Fruit fly (Drosophila melanogaster) whole organism, embryonic: ENCODE data around the gene Orp8.

ENCODE experiments used
- Aef1 ChIP-seq: fragments of 200-800 bp; sonication (Bioruptor generic); IDR thresholded peaks from 3 replicates; pipeline ENCODE4 v1.3.6; 2022; ENCODE audit warnings: missing biosample characterization, missing genetic modification characterization
- CG10565 ChIP-seq: fragments of 200-800 bp; sonication (Bioruptor generic); optimal IDR thresholded peaks from 3 replicates; lab custom pipeline; 2016; ENCODE audit warnings: missing biosample characterization, mild to moderate bottlenecking, missing genetic modification characterization
- CG11085 ChIP-seq: fragments of 200-800 bp; sonication (Bioruptor generic); IDR thresholded peaks from 2 replicates; pipeline ENCODE4 v1.3.6; 2022; ENCODE audit warnings: missing biosample characterization, missing genetic modification characterization
- CG11398 ChIP-seq: fragments of 200-800 bp; sonication (Bioruptor generic); optimal IDR thresholded peaks from 2 replicates; lab custom pipeline; 2016; ENCODE audit warnings: missing biosample characterization, missing genetic modification characterization
- CG11696 ChIP-seq: fragments of 200-800 bp; sonication (Bioruptor generic); IDR thresholded peaks from 2 replicates; pipeline ENCODE4 v1.3.6; 2022; ENCODE audit warnings: missing biosample characterization, missing genetic modification characterization
- CG12071 ChIP-seq: fragments of 200-800 bp; sonication (Bioruptor generic); optimal IDR thresholded peaks from 3 replicates; lab custom pipeline; 2018; ENCODE audit warnings: missing biosample characterization, mild to moderate bottlenecking, missing genetic modification characterization
- CG13287 ChIP-seq: fragments of 200-800 bp; sonication (Bioruptor generic); IDR thresholded peaks from 2 replicates; pipeline ENCODE4 v1.3.6; 2022; ENCODE audit warnings: missing biosample characterization, missing genetic modification characterization; ENCODE audit not compliant: partially characterized antibody
- CG14014 ChIP-seq: fragments of 200-800 bp; sonication (Bioruptor generic); IDR thresholded peaks from 2 replicates; pipeline ENCODE4 v1.3.6; 2022; ENCODE audit warnings: missing biosample characterization, missing genetic modification characterization
- CG14710 ChIP-seq: fragments of 200-800 bp; sonication (Bioruptor generic); optimal IDR thresholded peaks from 3 replicates; lab custom pipeline; 2019; ENCODE audit warnings: missing biosample characterization, mild to moderate bottlenecking, missing genetic modification characterization, moderate library complexity
- CG17568 ChIP-seq: fragments of 200-800 bp; sonication (Bioruptor generic); optimal IDR thresholded peaks from 2 replicates; lab custom pipeline; 2018; ENCODE audit warnings: missing biosample characterization, mild to moderate bottlenecking, missing genetic modification characterization, moderate library complexity
- CG17802 ChIP-seq: fragments of 200-800 bp; sonication (Bioruptor generic); optimal IDR thresholded peaks from 2 replicates; lab custom pipeline; 2018; ENCODE audit warnings: missing biosample characterization, mild to moderate bottlenecking, missing genetic modification characterization, moderate library complexity
- CG17829 ChIP-seq: fragments of 200-800 bp; optimal IDR thresholded peaks from 2 replicates; lab custom pipeline; 2019; ENCODE audit warnings: missing biosample characterization, mild to moderate bottlenecking, missing genetic modification characterization, moderate library complexity
- CG33213 ChIP-seq: fragments of 200-800 bp; sonication (Bioruptor generic); optimal IDR thresholded peaks from 3 replicates; lab custom pipeline; 2016; ENCODE audit warnings: missing biosample characterization, missing genetic modification characterization
- CG3995 ChIP-seq: fragments of 200-800 bp; sonication (Bioruptor generic); optimal IDR thresholded peaks from 3 replicates; lab custom pipeline; 2016; ENCODE audit warnings: missing biosample characterization, missing genetic modification characterization
- CG6654 ChIP-seq: fragments of 200-800 bp; sonication (Bioruptor generic); optimal IDR thresholded peaks from 2 replicates; lab custom pipeline; 2017; ENCODE audit warnings: missing biosample characterization, mild to moderate bottlenecking, missing genetic modification characterization
- CG6683 ChIP-seq: fragments of 200-800 bp; sonication (Bioruptor generic); optimal IDR thresholded peaks from 2 replicates; lab custom pipeline; 2017; ENCODE audit warnings: missing biosample characterization, mild to moderate bottlenecking, missing genetic modification characterization, missing genetic modification reagents
- CG6791 ChIP-seq: fragments of 200-800 bp; sonication (Bioruptor generic); IDR thresholded peaks from 3 replicates; pipeline ENCODE4 v1.3.6; 2022; ENCODE audit warnings: missing biosample characterization, missing genetic modification characterization; ENCODE audit not compliant: partially characterized antibody
- CG7786 ChIP-seq: fragments of 200-800 bp; sonication (Bioruptor generic); optimal IDR thresholded peaks from 2 replicates; lab custom pipeline; 2016; ENCODE audit warnings: missing biosample characterization, missing genetic modification characterization
- CG7963 ChIP-seq: fragments of 200-800 bp; sonication (Bioruptor generic); IDR thresholded peaks from 3 replicates; pipeline ENCODE4 v1.3.6; 2022; ENCODE audit warnings: missing biosample characterization, missing genetic modification characterization; ENCODE audit not compliant: partially characterized antibody
- Dek ChIP-seq: fragments of 200-800 bp; sonication (Bioruptor generic); optimal IDR thresholded peaks from 3 replicates; lab custom pipeline; 2019; ENCODE audit warnings: missing biosample characterization, mild to moderate bottlenecking, missing genetic modification characterization, moderate library complexity
- Dp ChIP-seq: fragments of 200-800 bp; sonication (Bioruptor generic); optimal IDR thresholded peaks from 2 replicates; lab custom pipeline; 2018; ENCODE audit warnings: missing biosample characterization, mild to moderate bottlenecking, missing genetic modification characterization, moderate library complexity
- Hr3 ChIP-seq: fragments of 200-800 bp; sonication (Bioruptor generic); optimal IDR thresholded peaks from 3 replicates; lab custom pipeline; 2016; ENCODE audit warnings: missing biosample characterization, missing genetic modification characterization
- Hr39 ChIP-seq: fragments of >200 bp; optimal IDR thresholded peaks from 2 replicates; lab custom pipeline; 2017
- Hsf ChIP-seq: fragments of 200-800 bp; sonication (Bioruptor generic); optimal IDR thresholded peaks from 3 replicates; lab custom pipeline; 2016; ENCODE audit warnings: missing biosample characterization, missing genetic modification characterization
- MBD-R2 ChIP-seq: fragments of 200-800 bp; sonication (Bioruptor generic); IDR thresholded peaks from 2 replicates; pipeline ENCODE4 v1.3.6; 2022; ENCODE audit warnings: missing biosample characterization, missing genetic modification characterization
- PHDP ChIP-seq: fragments of 200-800 bp; sonication (Bioruptor generic); optimal IDR thresholded peaks from 3 replicates; lab custom pipeline; 2018; ENCODE audit warnings: missing biosample characterization, mild to moderate bottlenecking, missing genetic modification characterization, moderate library complexity
- Poxn ChIP-seq: fragments of 200-800 bp; sonication (Bioruptor generic); IDR thresholded peaks from 2 replicates; pipeline ENCODE4 v1.3.6; 2022; ENCODE audit warnings: missing biosample characterization, missing genetic modification characterization
- Rx ChIP-seq: fragments of 200-800 bp; sonication (Bioruptor generic); IDR thresholded peaks from 2 replicates; pipeline ENCODE4 v1.3.6; 2022; ENCODE audit warnings: missing biosample characterization, missing genetic modification characterization
- Scr ChIP-seq: fragments of 200-800 bp; sonication (Bioruptor generic); IDR thresholded peaks from 2 replicates; pipeline ENCODE4 v1.3.6; 2022; ENCODE audit warnings: missing biosample characterization, missing genetic modification characterization; ENCODE audit not compliant: partially characterized antibody
- Six4 ChIP-seq: fragments of 200-800 bp; sonication (Bioruptor generic); optimal IDR thresholded peaks from 2 replicates; lab custom pipeline; 2016; ENCODE audit warnings: missing biosample characterization, missing genetic modification characterization
- abd-A ChIP-seq: fragments of 200-800 bp; sonication (Bioruptor generic); optimal IDR thresholded peaks from 3 replicates; lab custom pipeline; 2019; ENCODE audit warnings: missing biosample characterization, mild to moderate bottlenecking, missing genetic modification characterization, moderate library complexity
- amos ChIP-seq: fragments of 200-800 bp; sonication (Bioruptor generic); IDR thresholded peaks from 2 replicates; pipeline ENCODE4 v1.3.6; 2022; ENCODE audit warnings: missing biosample characterization, missing genetic modification characterization; ENCODE audit not compliant: partially characterized antibody
- az2 ChIP-seq: fragments of 200-800 bp; sonication (Bioruptor generic); optimal IDR thresholded peaks from 3 replicates; lab custom pipeline; 2016; ENCODE audit warnings: missing biosample characterization, missing genetic modification characterization
- caup ChIP-seq: fragments of 200-800 bp; sonication (Bioruptor generic); optimal IDR thresholded peaks from 3 replicates; lab custom pipeline; 2017; ENCODE audit warnings: missing biosample characterization, mild to moderate bottlenecking, missing genetic modification characterization, moderate library complexity; ENCODE audit not compliant: severe bottlenecking
- crc ChIP-seq: fragments of 200-800 bp; sonication (Bioruptor generic); optimal IDR thresholded peaks from 2 replicates; lab custom pipeline; 2016; ENCODE audit warnings: missing biosample characterization, missing genetic modification characterization
- dmrt99B ChIP-seq: fragments of 200-800 bp; sonication (Bioruptor generic); optimal IDR thresholded peaks from 2 replicates; lab custom pipeline; 2018; ENCODE audit warnings: missing biosample characterization, mild to moderate bottlenecking, missing genetic modification characterization, moderate library complexity
- gem ChIP-seq: fragments of 200-800 bp; sonication (Bioruptor generic); optimal IDR thresholded peaks from 2 replicates; lab custom pipeline; 2019; ENCODE audit warnings: missing biosample characterization, mild to moderate bottlenecking, missing genetic modification characterization, moderate library complexity
- grau ChIP-seq: fragments of 200-800 bp; optimal IDR thresholded peaks from 3 replicates; lab custom pipeline; 2019; ENCODE audit warnings: missing biosample characterization, mild to moderate bottlenecking, missing genetic modification characterization, moderate library complexity
- hb ChIP-seq: fragments of 200-800 bp; sonication (Bioruptor generic); IDR thresholded peaks from 3 replicates; pipeline ENCODE4 v1.3.6; 2022; ENCODE audit warnings: missing biosample characterization, missing genetic modification characterization; ENCODE audit not compliant: partially characterized antibody
- hth ChIP-seq: fragments of >200 bp; optimal IDR thresholded peaks from 2 replicates; lab custom pipeline; 2017; ENCODE audit warnings: inconsistent platforms
- odd ChIP-seq: fragments of 200-800 bp; sonication (Bioruptor generic); optimal IDR thresholded peaks from 2 replicates; lab custom pipeline; 2017; ENCODE audit warnings: missing biosample characterization, mild to moderate bottlenecking, missing genetic modification characterization
- phol ChIP-seq: fragments of 200-800 bp; sonication (Bioruptor generic); optimal IDR thresholded peaks from 3 replicates; lab custom pipeline; 2018; ENCODE audit warnings: missing biosample characterization, mild to moderate bottlenecking, missing genetic modification characterization, moderate library complexity
- sens ChIP-seq: fragments of 200-800 bp; sonication (Bioruptor generic); peaks from one replicate; lab custom pipeline; 2016; ENCODE audit warnings: missing biosample characterization, missing genetic modification characterization
- sisA ChIP-seq: fragments of 200-800 bp; sonication (Bioruptor generic); IDR thresholded peaks from 2 replicates; pipeline ENCODE4 v1.3.6; 2022; ENCODE audit warnings: missing biosample characterization, missing genetic modification characterization
- slou ChIP-seq: fragments of 200-800 bp; sonication (Bioruptor generic); optimal IDR thresholded peaks from 3 replicates; lab custom pipeline; 2016; ENCODE audit warnings: missing biosample characterization, missing genetic modification characterization
- so ChIP-seq: fragments of 200-800 bp; sonication (Bioruptor generic); IDR thresholded peaks from 3 replicates; pipeline ENCODE4 v1.3.6; 2022; ENCODE audit warnings: missing biosample characterization, missing genetic modification characterization
- sob ChIP-seq: fragments of 200-800 bp; sonication (Bioruptor generic); IDR thresholded peaks from 2 replicates; pipeline ENCODE4 v1.3.6; 2022; ENCODE audit warnings: missing biosample characterization, missing genetic modification characterization
- tup ChIP-seq: fragments of 200-800 bp; sonication (Bioruptor generic); optimal IDR thresholded peaks from 2 replicates; lab custom pipeline; 2016; ENCODE audit warnings: missing biosample characterization, mild to moderate bottlenecking, missing genetic modification characterization, moderate library complexity
- yki ChIP-seq: fragments of >200 bp; optimal IDR thresholded peaks from 3 replicates; lab custom pipeline; 2018
- zfh1 ChIP-seq: fragments of 200-800 bp; sonication (Bioruptor generic); IDR thresholded peaks from 3 replicates; pipeline ENCODE4 v1.3.6; 2022; ENCODE audit warnings: missing biosample characterization, missing genetic modification characterization

Orp8 gene

DNA sequence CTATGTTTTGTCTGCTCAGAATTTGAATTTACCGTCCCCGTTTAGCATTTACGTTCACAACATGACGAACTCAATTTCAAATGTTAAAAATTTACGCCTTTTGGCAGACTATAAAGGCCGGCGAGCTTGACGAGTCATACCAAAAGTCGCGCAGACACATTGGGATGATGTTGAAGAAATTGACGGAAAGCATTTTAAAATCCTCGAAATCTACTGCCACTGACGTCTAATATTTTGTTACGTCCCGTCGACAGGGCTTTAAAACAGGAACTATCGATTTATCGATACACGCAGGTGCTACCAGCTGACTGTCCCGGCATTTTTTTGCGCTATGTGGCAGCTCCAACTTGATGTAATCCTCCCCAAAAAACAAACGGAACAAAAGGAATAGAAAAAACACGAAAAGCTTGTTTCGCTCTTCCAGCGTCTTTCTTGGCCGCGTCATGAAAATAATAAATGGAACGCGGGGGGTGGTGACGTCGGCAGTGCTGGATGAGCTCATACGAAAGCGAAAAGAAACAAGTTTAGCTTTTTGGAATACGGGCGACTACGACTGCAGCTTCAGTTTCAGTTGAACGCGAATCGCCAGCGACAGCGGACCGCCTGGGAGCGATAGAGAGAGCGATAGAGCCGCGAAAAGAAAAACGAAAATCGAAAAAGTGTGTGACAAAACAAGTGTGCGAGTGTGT is at the start of gene Orp8 (continued):
- TF ChIP-seq CG17829 = no peak
- TF ChIP-seq abd-A (tag; lab: Kevin White, UChicago) = no peak
- peak; percentile 54 for TF ChIP-seq PHDP
- no peak for TF ChIP-seq phol (tag; lab: Kevin White, UChicago)
- TF ChIP-seq Hr3 (GFP tag; lab: Kevin White, UChicago) = no peak
- TF ChIP-seq CG13287 (GFP tag; lab: Robert Waterston, UW) = peak; percentile 56
- no peak for TF ChIP-seq CG6683
- TF ChIP-seq hb = no peak; the same call in 2 of the 3 replicates
- TF ChIP-seq zfh1 (GFP tag; lab: Robert Waterston, UW) = 0 out of 3 replicates have a peak, but pooled peaks have one; percentile 10
- TF ChIP-seq sisA (GFP tag; lab: Robert Waterston, UW) = no peak
- no peak; the same call in 1 of the 2 replicates for TF ChIP-seq CG14014 (GFP tag; lab: Robert Waterston, UW)
- TF ChIP-seq Rx = no peak
- TF ChIP-seq Poxn (GFP tag; lab: Robert Waterston, UW) = no peak
- no peak for TF ChIP-seq CG11696 (GFP tag; lab: Robert Waterston, UW)
- TF ChIP-seq so (GFP tag; lab: Robert Waterston, UW) = peak; percentile 59; the same call in 2 of the 3 replicates
- peak; percentile 57 for TF ChIP-seq Scr
- no peak for TF ChIP-seq Hr39 (lab: Kevin White, UChicago)
- peak; percentile 30; the same call in 1 of the 2 replicates for TF ChIP-seq sob (GFP tag; lab: Robert Waterston, UW)
- peak; percentile 13 for TF ChIP-seq CG11398 (GFP tag; lab: Kevin White, UChicago)
- no peak for TF ChIP-seq Dek (tag; lab: Kevin White, UChicago)
- peak; percentile 9 for TF ChIP-seq crc
- TF ChIP-seq Aef1 (GFP tag; lab: Robert Waterston, UW) = no peak
- TF ChIP-seq yki = no peak
- TF ChIP-seq CG3995 (GFP tag; lab: Kevin White, UChicago) = no peak
- no peak for TF ChIP-seq slou (GFP tag; lab: Kevin White, UChicago)
- TF ChIP-seq hth (lab: Kevin White, UChicago) = no peak
- TF ChIP-seq CG7963 (GFP tag; lab: Robert Waterston, UW) = 0 out of 3 replicates have a peak, but pooled peaks have one; percentile 30
- TF ChIP-seq CG17802 (tag; lab: Kevin White, UChicago) = no peak
- TF ChIP-seq az2 = no peak
- peak; percentile 70 for TF ChIP-seq sens (GFP tag; lab: Kevin White, UChicago)
- no peak for TF ChIP-seq dmrt99B (tag; lab: Kevin White, UChicago)
- TF ChIP-seq gem (tag; lab: Kevin White, UChicago) = no peak
- TF ChIP-seq CG6654 (GFP tag; lab: Kevin White, UChicago) = no peak
- peak; percentile 65 for TF ChIP-seq caup (GFP tag; lab: Kevin White, UChicago)
- TF ChIP-seq MBD-R2 = 0 out of 2 replicates have a peak, but pooled peaks have one; percentile 22
- no peak for TF ChIP-seq odd
- no peak for TF ChIP-seq Six4
- no peak for TF ChIP-seq CG17568
- no peak for TF ChIP-seq CG12071 (GFP tag; lab: Kevin White, UChicago)
- no peak for TF ChIP-seq Hsf (GFP tag; lab: Kevin White, UChicago)
- peak; percentile 46; the same call in 1 of the 3 replicates for TF ChIP-seq CG6791 (GFP tag; lab: Robert Waterston, UW)
- TF ChIP-seq CG11085 (GFP tag; lab: Robert Waterston, UW) = no peak
- TF ChIP-seq tup (GFP tag; lab: Kevin White, UChicago) = no peak
- no peak for TF ChIP-seq CG7786 (GFP tag; lab: Kevin White, UChicago)
- TF ChIP-seq CG10565 (GFP tag; lab: Kevin White, UChicago) = no peak
- TF ChIP-seq CG14710 (tag; lab: Kevin White, UChicago) = peak; percentile 11
- peak; percentile 12 for TF ChIP-seq grau
- TF ChIP-seq CG33213 (GFP tag; lab: Kevin White, UChicago) = peak; percentile 21
- peak; percentile 87 for TF ChIP-seq Dp (GFP tag; lab: Kevin White, UChicago)
- TF ChIP-seq amos (GFP tag; lab: Robert Waterston, UW) = peak; percentile 32; the same call in 1 of the 2 replicates
